Worm (Caenorhabditis elegans): ENCODE data around the gene fbxa-169.
A peak's percentile ranks its signal among the peaks of the same experiment; 100 is the strongest.
"Not testable (repeated sequence)": the region's sequence is repeated elsewhere in the genome, so short reads cannot be mapped to it uniquely, and the experiment has no call there.

The fbxa-169 gene

DNA sequence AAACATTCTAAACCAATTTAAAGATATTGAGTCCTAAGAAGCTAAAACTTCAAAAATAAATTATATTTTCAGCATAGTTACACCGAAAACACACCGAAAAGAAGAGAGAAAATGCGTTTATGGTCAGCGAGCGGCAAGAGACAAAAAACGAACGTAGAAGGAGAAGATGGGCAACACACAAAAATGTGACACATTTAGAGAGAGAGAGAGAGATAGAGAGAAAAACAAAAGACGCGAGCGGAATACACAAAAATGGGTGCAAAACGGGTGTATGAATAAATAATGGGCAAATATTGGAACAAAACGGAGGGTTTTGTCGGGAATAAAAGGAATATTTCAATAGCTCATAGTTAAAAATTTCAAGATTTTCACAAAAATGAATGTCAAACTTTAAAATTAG is 8.1 kb upstream of the fbxa-169 start (continued):
- TF ChIP-seq Y5F2A.4 (GFP tag; optimal IDR thresholded peaks at IDR 0.05) (no peak), ZK546.5 (tag; optimal IDR thresholded peaks at IDR 0.05) (no peak), mep-1 (tag; optimal IDR thresholded peaks at IDR 0.05) (peak; percentile 18), mdl-1 (tag; optimal IDR thresholded peaks at IDR 0.05) (peak in 1 of 2 experiments; percentile 80), nhr-42 (GFP tag; IDR thresholded peaks at IDR 0.05) (no peak), fos-1 (tag; optimal IDR thresholded peaks at IDR 0.05) (no peak), daf-8 (GFP tag; IDR thresholded peaks at IDR 0.05) (no peak)

DNA sequence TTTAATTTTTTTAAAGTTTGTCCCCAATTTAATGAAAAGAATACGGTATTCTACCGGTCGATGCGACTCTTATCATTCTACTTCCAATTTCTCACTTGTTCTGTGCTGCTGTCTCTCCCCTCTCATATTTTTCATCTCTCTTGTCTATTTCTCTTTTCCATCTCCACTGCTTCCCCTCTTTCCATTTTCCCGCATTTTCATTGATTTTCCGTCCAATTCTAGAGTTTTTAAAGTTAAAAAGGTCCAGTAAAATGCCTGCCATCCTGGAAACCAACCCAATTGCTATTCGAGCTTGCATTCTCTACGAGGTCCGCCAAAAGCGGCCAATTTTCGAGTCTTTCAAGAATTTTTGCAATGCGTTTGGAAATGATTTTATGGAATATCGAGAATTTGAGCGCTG is 7.0 kb upstream of the fbxa-169 start, which contains the start of gene fbxa-167:
fbxa-167 (plus strand) TSS at position 179 of the 400 bp plus-strand sequence.
- TF ChIP-seq Y5F2A.4 (GFP tag; optimal IDR thresholded peaks at IDR 0.05) (no peak), unc-62 (GFP tag; optimal IDR thresholded peaks at IDR 0.05 in 1 of 2) (peak in 1 of 2 experiments; percentile 32), unc-62 (tag; optimal IDR thresholded peaks at IDR 0.05) (no peak), lsy-2 (tag; optimal IDR thresholded peaks at IDR 0.05) (peak in 1 of 2 experiments; percentile 15), R02D3.7 (tag; optimal IDR thresholded peaks at IDR 0.05) (no peak), nhr-42 (GFP tag; IDR thresholded peaks at IDR 0.05) (no peak), aha-1 (tag) (peak; percentile 16), jun-1 (tag; optimal IDR thresholded peaks at IDR 0.05) (no peak), Y75B8A.6 (GFP tag; IDR thresholded peaks at IDR 0.05) (no peak)

DNA sequence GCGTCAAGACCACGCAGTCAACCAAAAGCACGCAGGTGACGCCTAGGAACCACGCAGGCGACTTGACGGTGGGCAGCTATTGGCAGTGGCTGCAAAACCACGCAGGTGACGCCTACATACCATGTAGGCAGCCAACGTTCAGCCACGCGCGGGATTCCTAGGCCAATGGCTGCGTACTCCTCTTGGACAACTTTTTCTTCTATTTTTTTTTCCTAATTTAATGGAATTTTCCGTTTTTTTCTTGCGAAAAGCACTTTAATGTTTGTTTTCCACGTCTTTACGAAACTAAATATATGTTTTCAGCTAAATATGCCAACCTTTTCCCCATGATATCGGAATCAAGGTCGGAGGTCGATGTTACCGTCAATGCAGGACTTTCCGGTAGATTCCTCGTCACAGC is 6.4 kb downstream of the fbxa-169 start, which contains the start of gene C31C9.9:
C31C9.9 (plus strand) TSS at position 301 of the 400 bp plus-strand sequence.
- TF ChIP-seq set-16 (GFP tag; IDR thresholded peaks at IDR 0.05), result peak; percentile 55

DNA sequence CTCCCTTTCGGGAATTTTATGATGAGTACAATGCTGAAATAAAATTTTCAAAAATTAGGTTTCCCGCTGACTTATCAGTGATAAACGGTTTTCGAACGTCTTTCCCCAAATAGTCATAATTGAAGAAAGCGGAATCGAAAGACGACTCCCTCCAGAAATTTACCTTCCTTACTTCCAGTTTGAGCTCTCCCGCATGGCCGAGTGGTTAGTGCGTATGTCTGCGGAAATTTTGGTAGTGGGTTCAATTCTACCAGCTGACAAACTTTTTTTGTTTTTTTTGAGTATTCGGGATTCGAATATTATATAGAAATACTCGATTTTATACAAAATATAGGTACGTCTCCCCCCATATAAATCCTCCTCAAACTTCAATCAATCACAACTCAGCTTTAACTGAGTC is 10.1 kb downstream of the fbxa-169 start:
- peak; percentile 68; the same call in 1 of the 2 replicates for TF ChIP-seq tra-1 (GFP tag; IDR thresholded peaks at IDR 0.05)
- peak; percentile 61; the same call in 1 of the 2 replicates for TF ChIP-seq F44E2.7 (GFP tag; IDR thresholded peaks at IDR 0.05)
- TF ChIP-seq dmd-6 (GFP tag; IDR thresholded peaks at IDR 0.05), result 0 out of 2 replicates have a peak, but pooled peaks have one; percentile 18
- peak; percentile 77; the same call in 1 of the 2 replicates for TF ChIP-seq F26F4.8 (GFP tag; conservative IDR thresholded peaks at IDR 0.05)
- peak; percentile 77 for TF ChIP-seq egl-43 (GFP tag; IDR thresholded peaks at IDR 0.05)
- TF ChIP-seq lin-38 (GFP tag; IDR thresholded peaks at IDR 0.05), result peak; percentile 60; the same call in 1 of the 2 replicates
- TF ChIP-seq dmd-8 (GFP tag; IDR thresholded peaks at IDR 0.05), result peak; percentile 70; the same call in 1 of the 2 replicates
- peak; percentile 79 for TF ChIP-seq arid-1 (GFP tag; conservative IDR thresholded peaks at IDR 0.05)
- TF ChIP-seq Y75B8A.6 (GFP tag; IDR thresholded peaks at IDR 0.05), result peak; percentile 35; the same call in 1 of the 2 replicates
- TF ChIP-seq ctbp-1 (GFP tag; IDR thresholded peaks at IDR 0.05), result 0 out of 2 replicates have a peak, but pooled peaks have one; percentile 50
- TF ChIP-seq lim-7 (GFP tag; IDR thresholded peaks at IDR 0.05), result peak; percentile 88
- TF ChIP-seq snpc-1.2 (GFP tag; IDR thresholded peaks at IDR 0.05), result 0 out of 2 replicates have a peak, but pooled peaks have one; percentile 43
- peak; percentile 49; the same call in 1 of the 2 replicates for TF ChIP-seq vab-7 (GFP tag; IDR thresholded peaks at IDR 0.05)
- TF ChIP-seq hmg-1.1 (GFP tag; IDR thresholded peaks at IDR 0.05), result peak; percentile 33; the same call in 1 of the 2 replicates
- 0 out of 2 replicates have a peak, but pooled peaks have one; percentile 50 for TF ChIP-seq D1046.2 (GFP tag; IDR thresholded peaks at IDR 0.05)
- TF ChIP-seq pha-4 (GFP tag; IDR thresholded peaks at IDR 0.05), result peak; percentile 79
- not testable (repeated sequence) for TF ChIP-seq pha-4 (tag; optimal IDR thresholded peaks at IDR 0.05)

DNA sequence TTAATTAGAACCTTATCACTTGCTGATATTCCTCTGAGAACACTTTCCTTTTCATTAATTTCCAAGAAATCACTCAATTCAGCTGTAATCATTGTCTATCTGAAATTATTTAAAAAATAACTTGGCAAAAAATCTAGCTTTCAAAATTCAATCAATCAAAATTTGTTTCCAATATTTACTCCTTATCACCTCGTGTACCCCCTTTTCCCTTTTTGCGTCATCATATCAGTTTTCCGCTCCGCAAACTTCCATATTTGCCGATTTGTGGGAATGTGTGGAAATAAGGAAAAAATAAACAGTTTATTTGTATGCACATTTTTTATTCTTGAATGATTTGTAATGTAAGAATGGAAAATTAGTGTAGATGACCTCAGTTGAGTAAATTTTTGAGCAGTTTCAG is 13.7 kb downstream of the fbxa-169 start, which contains the start of gene C31C9.6:
C31C9.6 (minus strand) TSS at position 101 of the 400 bp plus-strand sequence.
- peak; percentile 74 for TF ChIP-seq dmd-6 (GFP tag; IDR thresholded peaks at IDR 0.05)

DNA sequence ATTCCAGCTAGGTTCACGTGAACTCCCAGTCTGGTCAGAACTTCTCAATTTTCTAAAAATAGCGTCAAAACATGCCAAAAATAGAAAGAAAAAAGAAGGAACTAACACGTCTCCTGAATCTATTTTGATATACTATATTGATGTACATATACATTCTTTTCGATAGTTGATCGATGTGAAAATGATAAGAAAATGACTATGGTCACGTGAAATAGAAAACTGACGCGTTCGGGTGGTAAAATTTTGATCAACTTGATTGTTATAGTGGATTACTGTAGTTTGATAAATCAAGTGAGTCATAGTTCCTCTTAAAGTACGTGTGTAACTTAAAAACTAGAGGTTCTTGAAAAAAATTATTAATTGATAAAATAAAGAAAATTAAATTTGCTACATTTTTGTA is 16.1 kb downstream of the fbxa-169 start:
- TF ChIP-seq php-3 (GFP tag; IDR thresholded peaks at IDR 0.05) (0 out of 2 replicates have a peak, but pooled peaks have one; percentile 45), dmd-6 (GFP tag; IDR thresholded peaks at IDR 0.05) (peak; percentile 76), ztf-7 (tag; optimal IDR thresholded peaks at IDR 0.05) (peak; percentile 15), nhr-48 (tag; optimal IDR thresholded peaks at IDR 0.05) (peak; percentile 60), dve-1 (tag; optimal IDR thresholded peaks at IDR 0.05; ENCODE audit: insufficient read depth) (peak; percentile 82), hlh-11 (tag; optimal IDR thresholded peaks at IDR 0.05) (peak; percentile 66), mdl-1 (tag; optimal IDR thresholded peaks at IDR 0.05) (peak in 1 of 2 experiments; percentile 40), lsy-2 (tag; optimal IDR thresholded peaks at IDR 0.05) (peak in 1 of 2 experiments; percentile 79), nhr-28 (tag; optimal IDR thresholded peaks at IDR 0.05) (peak; percentile 74), jun-1 (tag; optimal IDR thresholded peaks at IDR 0.05) (no peak), aha-1 (tag) (peak; percentile 82), F10B5.3 (tag; optimal IDR thresholded peaks at IDR 0.05) (no peak), hlh-30 (tag; optimal IDR thresholded peaks at IDR 0.05; ENCODE audit: insufficient read depth) (peak; percentile 36), nhr-42 (GFP tag; IDR thresholded peaks at IDR 0.05) (no peak), T20F7.1 (GFP tag; optimal IDR thresholded peaks at IDR 0.05) (peak; percentile 45)

Data from whole organism, L4 larva.